Fruit fly (Drosophila melanogaster): ENCODE results near the gene CG12945.

DNA sequence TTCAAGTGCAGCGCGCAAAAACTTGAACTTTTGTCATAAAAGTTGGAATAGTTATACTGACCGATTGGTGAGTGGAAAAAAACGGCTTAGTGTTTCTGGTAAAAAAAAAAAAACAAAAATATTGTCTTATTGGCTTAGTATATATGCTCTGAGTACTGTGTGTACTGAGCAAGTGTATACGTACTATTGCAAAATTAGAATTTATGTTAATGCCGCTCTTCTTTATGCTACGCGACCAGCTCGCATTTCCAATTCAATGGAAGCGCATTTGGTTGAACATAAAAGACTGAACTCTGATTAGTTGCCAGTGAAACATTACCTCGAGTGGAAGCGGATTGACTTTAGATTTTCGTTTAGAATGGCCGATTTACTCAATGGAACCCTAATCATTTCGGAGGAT is 21.4 kb upstream of the CG12945 start, which contains the start of gene CG8534:
- TF ChIP-seq h (GFP tag; optimal IDR thresholded peaks at IDR 0.05): no peak
- TF ChIP-seq psq (GFP tag; optimal IDR thresholded peaks at IDR 0.05): no peak
- TF ChIP-seq sage (GFP tag; optimal IDR thresholded peaks at IDR 0.05): no peak
- TF ChIP-seq Mio (GFP tag; optimal IDR thresholded peaks at IDR 0.05): no peak
- TF ChIP-seq tai (GFP tag; optimal IDR thresholded peaks at IDR 0.05): no peak
- no peak for TF ChIP-seq Abd-B (GFP tag; optimal IDR thresholded peaks at IDR 0.05)
- TF ChIP-seq CG9705 (GFP tag; optimal IDR thresholded peaks at IDR 0.05): no peak
- TF ChIP-seq OdsH (GFP tag; optimal IDR thresholded peaks at IDR 0.05): no peak
- TF ChIP-seq GATAd (GFP tag; optimal IDR thresholded peaks at IDR 0.05): no peak
